Worm (Caenorhabditis elegans) whole organism, L3 larva: ENCODE measurements around the gene myrf-1.

Source experiments
- aly-2 ChIP-seq: fragments of 150-350 bp; optimal IDR thresholded peaks from 2 replicates; lab custom pipeline; 2014; ENCODE audit warnings: missing biosample characterization, missing genetic modification characterization
- unc-62 ChIP-seq: fragments of 150-350 bp; sonication (generic microtip); optimal IDR thresholded peaks from 4 replicates; lab custom pipeline; 2014; ENCODE audit warnings: missing biosample characterization, missing genetic modification reagents, missing genetic modification characterization

DNA sequence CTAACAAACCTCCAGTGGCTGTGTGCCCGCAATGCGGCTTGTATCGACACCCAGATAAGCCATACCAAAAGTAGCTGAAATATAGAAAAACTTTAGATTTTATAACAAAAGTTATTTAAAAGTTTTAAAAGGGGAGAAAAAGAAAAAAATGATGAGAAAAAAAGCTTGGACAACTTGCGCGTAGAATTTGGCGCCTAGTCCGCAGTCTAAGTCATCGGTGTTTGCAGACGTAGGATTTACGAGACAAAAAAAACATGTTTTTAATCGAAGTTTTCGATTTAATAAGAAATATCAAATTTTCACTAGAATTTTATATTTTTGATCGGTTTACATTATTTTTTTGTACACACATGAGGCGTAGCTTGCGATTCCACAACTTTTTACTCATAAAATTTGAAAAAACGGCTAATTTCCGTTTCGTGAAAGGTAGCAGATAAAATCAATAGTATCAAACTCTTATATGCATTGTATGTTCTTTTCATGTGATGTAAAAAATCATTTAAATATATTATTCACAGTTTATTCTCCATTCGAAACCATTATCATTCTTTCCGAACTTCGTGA lies 39.7 kb upstream of the myrf-1 start, which contains the start of gene pro-1:
- TF ChIP-seq aly-2 (tag; lab: Kevin White, UChicago) (peak; percentile 32), unc-62 (GFP tag; lab: Kevin White, UChicago) (no peak)
